Worm (Caenorhabditis elegans): ENCODE results near the gene F13H8.1.

ce11 chrII:6257220-6257877 lies 25.8 kb upstream of the F13H8.1 start:
- TF ChIP-seq hmg-4 (GFP tag; optimal IDR thresholded peaks at IDR 0.05) (no peak), flt-1 (GFP tag; IDR thresholded peaks at IDR 0.05) (no peak), tra-4 (tag; optimal IDR thresholded peaks at IDR 0.05) (no peak), ama-1 (optimal IDR thresholded peaks at IDR 0.05) (no peak), sea-1 (GFP tag; conservative IDR thresholded peaks at IDR 0.05) (no peak), scrt-1 (GFP tag; IDR thresholded peaks at IDR 0.05) (no peak), hnd-1 (tag; optimal IDR thresholded peaks at IDR 0.05) (no peak), hmbx-1 (tag; optimal IDR thresholded peaks at IDR 0.05) (no peak), ceh-13 (GFP tag; optimal IDR thresholded peaks at IDR 0.05) (no peak), B0310.2 (tag; optimal IDR thresholded peaks at IDR 0.05) (no peak), F13C5.2 (tag; optimal IDR thresholded peaks at IDR 0.05) (no peak), ets-7 (tag; optimal IDR thresholded peaks at IDR 0.05) (no peak)
